Worm (Caenorhabditis elegans) whole organism, L4/young adult: ENCODE data around the gene ZK105.14.

Source experiments
- W03F9.2 ChIP-seq: fragments of 150-350 bp; optimal IDR thresholded peaks from 2 replicates; lab custom pipeline; 2014; ENCODE audit warnings: missing biosample characterization, missing genetic modification characterization
- dao-5 ChIP-seq: sonication (generic microtip); optimal IDR thresholded peaks from 2 replicates; lab custom pipeline; 2016; ENCODE audit warnings: missing genotype, missing genetic modification characterization, moderate library complexity, missing compliant biosample characterization
- him-1 ChIP-seq: sonication (generic microtip); optimal IDR thresholded peaks from 2 replicates; lab custom pipeline; 2016; ENCODE audit warnings: missing genotype, missing genetic modification reagents, missing genetic modification characterization, missing compliant biosample characterization

DNA sequence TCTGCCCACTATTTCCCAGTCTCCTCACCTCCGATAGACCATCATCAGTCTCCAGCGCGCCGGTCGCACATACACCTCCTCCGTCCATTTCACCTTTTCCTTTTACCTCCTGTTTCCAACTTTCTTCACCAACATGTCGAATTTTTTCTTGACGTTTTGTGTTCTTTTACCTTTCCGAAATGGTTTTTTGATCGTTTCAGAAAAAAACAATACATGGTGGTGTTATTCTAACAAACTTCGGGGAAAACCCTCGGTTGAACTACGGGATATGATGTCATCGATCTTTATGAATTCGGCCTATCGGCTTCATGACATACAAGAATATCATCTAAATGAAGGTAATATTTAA, 6.8 kb upstream of the ZK105.14 start, which contains the start of gene Y97E10C.1:
- TF ChIP-seq W03F9.2 (no peak), dao-5 (tag; lab: Kevin White, UChicago) (no peak), him-1 (tag; lab: Kevin White, UChicago) (no peak)
